Worm (Caenorhabditis elegans) whole organism, mixed stage, embryonic: Measurements from ENCODE around the gene spp-16.

Experiments used
- M03D4.4 ChIP-seq: sonication (generic microtip); optimal IDR thresholded peaks from 2 replicates; lab custom pipeline; 2017; ENCODE audit warnings: mild to moderate bottlenecking, missing genetic modification characterization, missing compliant biosample characterization
- bed-3 ChIP-seq: fragments of 200-800 bp; sonication (Bioruptor generic); optimal IDR thresholded peaks from 3 replicates; lab custom pipeline; 2018; ENCODE audit warnings: mild to moderate bottlenecking, missing genetic modification characterization, moderate library complexity, missing compliant biosample characterization
- blmp-1 ChIP-seq: fragments of 150-350 bp; optimal IDR thresholded peaks from 2 replicates; lab custom pipeline; 2014; ENCODE audit warnings: missing biosample characterization, missing genetic modification characterization
- ceh-39 ChIP-seq: fragments of 150-350 bp; optimal IDR thresholded peaks from 2 replicates; lab custom pipeline; 2014; ENCODE audit warnings: missing biosample characterization, missing genetic modification characterization
- ceh-43 ChIP-seq: fragments of 200-800 bp; sonication (Bioruptor generic); optimal IDR thresholded peaks from 2 replicates; lab custom pipeline; 2018; ENCODE audit warnings: mild to moderate bottlenecking, missing genetic modification characterization, moderate library complexity, missing compliant biosample characterization
- ces-1 ChIP-seq: fragments of 150-350 bp; optimal IDR thresholded peaks from 2 replicates; lab custom pipeline; 2014; ENCODE audit warnings: missing biosample characterization, missing genetic modification reagents, missing genetic modification characterization
- cnd-1 ChIP-seq: fragments of 200-800 bp; sonication (Bioruptor generic); optimal IDR thresholded peaks from 2 replicates; lab custom pipeline; 2018; ENCODE audit warnings: mild to moderate bottlenecking, missing genetic modification characterization, missing compliant biosample characterization
- drap-1 ChIP-seq: fragments of 200-800 bp; sonication (Bioruptor generic); optimal IDR thresholded peaks from 3 replicates; lab custom pipeline; 2018; ENCODE audit warnings: mild to moderate bottlenecking, missing genetic modification characterization, missing compliant biosample characterization
- elt-3 ChIP-seq: fragments of 150-350 bp; optimal IDR thresholded peaks from 2 replicates; lab custom pipeline; 2014; ENCODE audit warnings: missing biosample characterization, missing genetic modification characterization
- flh-1 ChIP-seq: fragments of 200-800 bp; sonication (Bioruptor generic); optimal IDR thresholded peaks from 2 replicates; lab custom pipeline; 2018; ENCODE audit warnings: mild to moderate bottlenecking, missing genetic modification characterization, moderate library complexity, missing compliant biosample characterization
- ham-2 ChIP-seq: fragments of 200-800 bp; sonication (Bioruptor generic); optimal IDR thresholded peaks from 2 replicates; lab custom pipeline; 2018; ENCODE audit warnings: mild to moderate bottlenecking, missing genetic modification characterization, missing compliant biosample characterization
- hlh-1 ChIP-seq: fragments of 150-350 bp; optimal IDR thresholded peaks from 2 replicates; lab custom pipeline; 2014; ENCODE audit warnings: missing biosample characterization, missing genetic modification reagents, missing genetic modification characterization
- lin-13 ChIP-seq: fragments of 150-350 bp; optimal IDR thresholded peaks from 2 replicates; lab custom pipeline; 2014; ENCODE audit warnings: missing biosample characterization, missing genetic modification characterization
- lin-32 ChIP-seq: fragments of 200-800 bp; sonication (Bioruptor generic); optimal IDR thresholded peaks from 2 replicates; lab custom pipeline; 2018; ENCODE audit warnings: mild to moderate bottlenecking, missing genetic modification characterization, missing compliant biosample characterization
- lsy-2 ChIP-seq: fragments of 150-350 bp; optimal IDR thresholded peaks from 2 replicates; lab custom pipeline; 2014; ENCODE audit warnings: missing biosample characterization, missing genetic modification characterization
- mab-5 ChIP-seq: fragments of 150-350 bp; optimal IDR thresholded peaks from 2 replicates; lab custom pipeline; 2014; ENCODE audit warnings: missing biosample characterization, missing genetic modification characterization
- mep-1 ChIP-seq: fragments of 150-350 bp; optimal IDR thresholded peaks from 2 replicates; lab custom pipeline; 2017; ENCODE audit warnings: missing biosample characterization, missing genetic modification reagents, missing genetic modification characterization, inconsistent platforms
- mls-2 ChIP-seq: sonication (generic microtip); optimal IDR thresholded peaks from 2 replicates; lab custom pipeline; 2016; ENCODE audit warnings: mild to moderate bottlenecking, missing genetic modification characterization, moderate library complexity, missing compliant biosample characterization
- nhr-12 ChIP-seq: fragments of 150-350 bp; optimal IDR thresholded peaks from 2 replicates; lab custom pipeline; 2014; ENCODE audit warnings: missing biosample characterization, missing genetic modification characterization
- nhr-2 ChIP-seq: fragments of 150-350 bp; optimal IDR thresholded peaks from 2 replicates; lab custom pipeline; 2014; ENCODE audit warnings: missing biosample characterization, missing genetic modification characterization
- nhr-237 ChIP-seq: fragments of 150-350 bp; optimal IDR thresholded peaks from 2 replicates; lab custom pipeline; 2014; ENCODE audit warnings: missing biosample characterization, missing genetic modification characterization
- nhr-28 ChIP-seq: fragments of 150-350 bp; optimal IDR thresholded peaks from 2 replicates; lab custom pipeline; 2014; ENCODE audit warnings: missing biosample characterization, missing genetic modification characterization
- nhr-76 ChIP-seq: sonication (generic microtip); optimal IDR thresholded peaks from 2 replicates; lab custom pipeline; 2017; ENCODE audit warnings: missing biosample characterization, missing genetic modification characterization
- pha-4 ChIP-seq: fragments of 150-350 bp; optimal IDR thresholded peaks from 2 replicates; lab custom pipeline; 2018; ENCODE audit warnings: missing biosample characterization, missing genetic modification reagents, missing genetic modification characterization
- sem-2 ChIP-seq: fragments of 200-800 bp; sonication (Bioruptor generic); optimal IDR thresholded peaks from 2 replicates; lab custom pipeline; 2018; ENCODE audit warnings: mild to moderate bottlenecking, missing genetic modification characterization, missing compliant biosample characterization
- snpc-4 ChIP-seq: fragments of 150-350 bp; optimal IDR thresholded peaks from 2 replicates; lab custom pipeline; 2014; ENCODE audit warnings: missing biosample characterization, missing genetic modification characterization
- sptf-1 ChIP-seq: sonication (generic microtip); optimal IDR thresholded peaks from 2 replicates; lab custom pipeline; 2017; ENCODE audit warnings: mild to moderate bottlenecking, missing genetic modification characterization, moderate library complexity, missing compliant biosample characterization
- tbx-8 ChIP-seq: fragments of 200-800 bp; sonication (Bioruptor generic); optimal IDR thresholded peaks from 2 replicates; lab custom pipeline; 2018; ENCODE audit warnings: mild to moderate bottlenecking, missing genetic modification characterization, moderate library complexity, missing compliant biosample characterization
- unc-120 ChIP-seq: sonication (generic microtip); optimal IDR thresholded peaks from 2 replicates; lab custom pipeline; 2017; ENCODE audit warnings: missing genetic modification characterization, missing compliant biosample characterization; ENCODE audit not compliant: poor library complexity, severe bottlenecking
- unc-39 ChIP-seq: fragments of 150-350 bp; optimal IDR thresholded peaks from 2 replicates; lab custom pipeline; 2014; ENCODE audit warnings: missing biosample characterization, missing genetic modification characterization
- unc-62 ChIP-seq: fragments of 150-350 bp; optimal IDR thresholded peaks from 2 replicates; lab custom pipeline; 2014; ENCODE audit warnings: missing biosample characterization, missing genetic modification reagents, missing genetic modification characterization
- zip-8 ChIP-seq: fragments of 150-350 bp; optimal IDR thresholded peaks from 2 replicates; lab custom pipeline; 2014; ENCODE audit warnings: missing biosample characterization, missing genetic modification characterization

Gene spp-16

DNA sequence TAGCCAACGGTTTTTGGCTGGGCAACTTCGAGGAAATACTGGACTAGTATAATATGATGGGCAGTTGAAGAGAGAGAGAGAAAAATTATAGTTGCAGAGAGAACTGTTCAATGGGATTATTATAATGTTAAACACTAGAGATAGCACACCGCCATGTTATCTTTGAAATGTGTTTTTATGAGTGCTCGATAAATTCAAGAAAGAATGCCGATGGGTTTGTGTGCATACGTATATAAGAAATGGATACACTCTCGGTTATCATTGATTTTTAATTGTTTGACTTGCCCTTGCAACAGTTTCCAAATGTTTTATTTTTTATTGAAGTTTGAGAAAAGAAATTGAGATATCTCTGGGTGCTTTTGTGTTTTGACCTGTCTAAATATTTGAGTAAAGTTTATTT is 35.6 kb upstream of the spp-16 start, which contains the start of gene F17C11.12:
Gene F17C11.12, minus strand, starts transcription at position 240 of the 400 bp plus-strand sequence.
- TF ChIP-seq bed-3 (GFP tag; lab: Kevin White, UChicago), result no peak
- TF ChIP-seq tbx-8 (GFP tag; lab: Kevin White, UChicago), result no peak
- no peak for TF ChIP-seq M03D4.4 (tag; lab: Kevin White, UChicago)
- no peak for TF ChIP-seq flh-1 (GFP tag; lab: Kevin White, UChicago)
- no peak for TF ChIP-seq drap-1 (GFP tag; lab: Kevin White, UChicago)
- TF ChIP-seq blmp-1 (tag; lab: Kevin White, UChicago), result no peak

DNA sequence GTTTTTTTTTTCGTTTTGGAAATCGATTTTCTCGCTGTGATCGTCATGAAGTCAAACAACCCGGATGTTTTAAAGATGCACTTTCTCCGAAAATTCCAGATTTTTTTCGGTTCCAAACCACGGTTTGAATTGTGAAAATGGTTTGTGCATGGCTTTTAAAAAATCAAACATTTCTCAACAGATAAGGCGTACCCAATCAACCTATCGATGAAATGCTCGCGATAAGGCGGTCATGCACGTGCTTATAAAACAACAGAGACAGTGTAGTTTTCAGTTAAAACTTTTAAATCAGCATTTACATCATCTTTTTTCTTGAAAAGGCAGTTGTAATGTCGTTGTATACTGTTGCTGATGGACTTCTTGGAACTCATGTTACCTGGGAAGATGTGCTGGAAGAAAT is 31.3 kb upstream of the spp-16 start, which contains the start of gene F58B4.5:
Gene F58B4.5, plus strand, starts transcription at position 283 of the 400 bp plus-strand sequence.
- no peak for TF ChIP-seq nhr-76 (tag; lab: Kevin White, UChicago)
- TF ChIP-seq nhr-12 (tag; lab: Kevin White, UChicago), result no peak
- no peak for TF ChIP-seq ham-2 (GFP tag; lab: Kevin White, UChicago)
- no peak for TF ChIP-seq ceh-39
- TF ChIP-seq ceh-43 (GFP tag; lab: Kevin White, UChicago), result no peak
- no peak for TF ChIP-seq lsy-2 (tag; lab: Kevin White, UChicago)
- TF ChIP-seq flh-1 (GFP tag; lab: Kevin White, UChicago), result no peak
- TF ChIP-seq unc-120, result no peak
- no peak for TF ChIP-seq mep-1 (tag; lab: Kevin White, UChicago)
- no peak for TF ChIP-seq blmp-1 (tag; lab: Kevin White, UChicago)
- TF ChIP-seq zip-8 (tag; lab: Kevin White, UChicago), result no peak
- TF ChIP-seq sem-2 (GFP tag; lab: Kevin White, UChicago), result no peak
- no peak for TF ChIP-seq hlh-1 (tag; lab: Kevin White, UChicago)
- TF ChIP-seq M03D4.4 (tag; lab: Kevin White, UChicago), result no peak
- no peak for TF ChIP-seq pha-4 (tag; lab: Kevin White, UChicago)
- TF ChIP-seq sptf-1 (tag; lab: Kevin White, UChicago), result no peak
- no peak for TF ChIP-seq nhr-28 (tag; lab: Kevin White, UChicago)

DNA sequence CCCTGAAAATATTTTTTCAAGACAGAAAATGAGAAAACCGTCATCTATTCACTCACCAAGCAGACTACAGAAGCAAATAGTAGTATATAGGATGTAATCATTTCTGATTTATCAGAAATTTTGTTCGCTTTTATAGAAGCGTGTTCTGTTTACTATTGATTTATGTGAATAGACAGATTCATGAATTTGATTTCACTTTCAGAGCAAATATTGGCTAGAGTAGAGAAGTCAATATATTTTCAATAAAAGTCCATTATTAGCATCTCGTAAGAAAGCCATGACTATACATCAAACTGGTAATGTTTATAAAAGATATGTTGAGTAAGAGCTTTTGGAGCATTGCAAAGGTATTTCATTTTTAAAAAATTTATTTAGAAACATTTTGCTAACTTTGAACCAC is 30.1 kb upstream of the spp-16 start, which contains the start of gene scvp-1:
Gene scvp-1, minus strand, starts transcription at position 101 of the 400 bp plus-strand sequence.
- no peak for TF ChIP-seq mab-5 (tag; lab: Kevin White, UChicago)
- no peak for TF ChIP-seq flh-1 (GFP tag; lab: Kevin White, UChicago)
- no peak for TF ChIP-seq ceh-39
- no peak for TF ChIP-seq sptf-1 (tag; lab: Kevin White, UChicago)
- no peak for TF ChIP-seq lsy-2 (tag; lab: Kevin White, UChicago)
- TF ChIP-seq mls-2 (tag; lab: Kevin White, UChicago), result no peak
- no peak for TF ChIP-seq bed-3 (GFP tag; lab: Kevin White, UChicago)
- TF ChIP-seq nhr-28 (tag; lab: Kevin White, UChicago), result no peak
- TF ChIP-seq zip-8 (tag; lab: Kevin White, UChicago), result no peak
- TF ChIP-seq ham-2 (GFP tag; lab: Kevin White, UChicago), result no peak
- TF ChIP-seq unc-39 (tag; lab: Kevin White, UChicago), result no peak
- no peak for TF ChIP-seq hlh-1 (tag; lab: Kevin White, UChicago)
- no peak for TF ChIP-seq M03D4.4 (tag; lab: Kevin White, UChicago)
- TF ChIP-seq lin-32 (GFP tag; lab: Kevin White, UChicago), result no peak
- no peak for TF ChIP-seq elt-3 (tag; lab: Kevin White, UChicago)
- no peak for TF ChIP-seq drap-1 (GFP tag; lab: Kevin White, UChicago)
- no peak for TF ChIP-seq tbx-8 (GFP tag; lab: Kevin White, UChicago)
- TF ChIP-seq snpc-4 (tag; lab: Kevin White, UChicago), result no peak

DNA sequence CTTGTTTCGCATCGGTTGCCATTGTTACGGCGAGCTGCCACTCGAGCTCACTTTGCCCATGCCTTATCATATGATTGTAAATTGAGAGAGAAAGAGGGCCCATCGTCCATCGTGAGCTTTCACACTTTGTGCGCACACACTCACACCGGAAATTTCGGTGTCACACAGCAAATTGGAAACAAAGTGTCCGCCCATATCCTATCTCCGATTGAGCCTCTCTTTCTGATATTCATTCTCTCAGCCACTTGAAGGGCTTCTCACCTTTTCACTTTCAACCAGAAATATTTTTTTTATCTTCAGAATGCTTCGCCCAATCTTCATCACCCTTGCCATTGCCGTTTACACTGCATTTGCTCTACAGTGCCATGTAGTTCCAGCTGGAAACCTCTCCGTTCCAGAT is 28.4 kb upstream of the spp-16 start, which contains the start of gene F58B4.3:
Gene F58B4.3, plus strand, starts transcription at position 301 of the 400 bp plus-strand sequence.
- TF ChIP-seq mls-2 (tag; lab: Kevin White, UChicago), result no peak
- TF ChIP-seq nhr-12 (tag; lab: Kevin White, UChicago), result no peak
- TF ChIP-seq lin-13 (tag; lab: Kevin White, UChicago), result no peak
- no peak for TF ChIP-seq ces-1 (GFP tag; lab: Kevin White, UChicago)
- no peak for TF ChIP-seq cnd-1 (tag; lab: Kevin White, UChicago)
- TF ChIP-seq mep-1 (tag; lab: Kevin White, UChicago), result no peak
- TF ChIP-seq unc-62 (GFP tag; lab: Kevin White, UChicago), result no peak
- TF ChIP-seq elt-3 (tag; lab: Kevin White, UChicago), result no peak
- TF ChIP-seq pha-4 (tag; lab: Kevin White, UChicago), result no peak
- TF ChIP-seq ham-2 (GFP tag; lab: Kevin White, UChicago), result no peak
- no peak for TF ChIP-seq drap-1 (GFP tag; lab: Kevin White, UChicago)
- TF ChIP-seq nhr-28 (tag; lab: Kevin White, UChicago), result no peak
- no peak for TF ChIP-seq lsy-2 (tag; lab: Kevin White, UChicago)
- no peak for TF ChIP-seq sptf-1 (tag; lab: Kevin White, UChicago)
- TF ChIP-seq M03D4.4 (tag; lab: Kevin White, UChicago), result no peak
- no peak for TF ChIP-seq nhr-2 (tag; lab: Kevin White, UChicago)
- no peak for TF ChIP-seq nhr-237 (tag; lab: Kevin White, UChicago)
- TF ChIP-seq lin-32 (GFP tag; lab: Kevin White, UChicago), result no peak
- no peak for TF ChIP-seq ceh-39
- TF ChIP-seq tbx-8 (GFP tag; lab: Kevin White, UChicago), result no peak
